Worm (Caenorhabditis elegans): ENCODE results near the gene B0563.7.

- TF ChIP-seq hlh-1 (tag; optimal IDR thresholded peaks at IDR 0.05) (no peak), lsy-2 (tag; optimal IDR thresholded peaks at IDR 0.05) (no peak), nhr-12 (tag; optimal IDR thresholded peaks at IDR 0.05) (no peak), elt-1 (tag; optimal IDR thresholded peaks at IDR 0.05; ENCODE audit: borderline replicate concordance, insufficient read depth) (no peak), elt-3 (tag; optimal IDR thresholded peaks at IDR 0.05) (no peak), ham-2 (GFP tag; optimal IDR thresholded peaks at IDR 0.05) (no peak), unc-39 (tag; optimal IDR thresholded peaks at IDR 0.05) (no peak), zip-8 (tag; optimal IDR thresholded peaks at IDR 0.05) (no peak), lin-13 (tag; optimal IDR thresholded peaks at IDR 0.05) (no peak)
These were observed 26.7 kb upstream of the B0563.7 start, which contains the start of gene Y81B9A.4 for ce11 chrX:9180823-9181222.
